Fruit fly (Drosophila melanogaster) whole organism, embryonic: Measurements from ENCODE around the gene CG13659.

Source experiments
- Atf-2 ChIP-seq: fragments of 200-800 bp; sonication (Bioruptor generic); optimal IDR thresholded peaks from 2 replicates; lab custom pipeline; 2016; ENCODE audit warnings: missing biosample characterization, missing genetic modification characterization
- Awh ChIP-seq: fragments of 200-800 bp; sonication (Bioruptor generic); IDR thresholded peaks from 2 replicates; pipeline ENCODE4, ENCODE4 v1.3.6; 2022; ENCODE audit warnings: missing biosample characterization, missing genetic modification characterization
- CG10147 ChIP-seq: fragments of 200-800 bp; sonication (Bioruptor generic); optimal IDR thresholded peaks from 2 replicates; lab custom pipeline; 2019; ENCODE audit warnings: missing biosample characterization, mild to moderate bottlenecking, missing genetic modification characterization, moderate library complexity
- CG10267 ChIP-seq: fragments of 200-800 bp; sonication (Bioruptor generic); optimal IDR thresholded peaks from 2 replicates; lab custom pipeline; 2018; ENCODE audit warnings: missing biosample characterization, mild to moderate bottlenecking, missing genetic modification characterization, moderate library complexity
- CG10431 ChIP-seq: fragments of 200-800 bp; sonication (Bioruptor generic); optimal IDR thresholded peaks from 3 replicates; lab custom pipeline; 2018; ENCODE audit warnings: missing biosample characterization, mild to moderate bottlenecking, missing genetic modification characterization
- CG11247 ChIP-seq: fragments of 200-800 bp; sonication (Bioruptor generic); IDR thresholded peaks from 2 replicates; pipeline ENCODE4 v1.3.6; 2022; ENCODE audit warnings: missing biosample characterization, missing genetic modification characterization
- CG11696 ChIP-seq: fragments of 200-800 bp; sonication (Bioruptor generic); IDR thresholded peaks from 2 replicates; pipeline ENCODE4 v1.3.6; 2022; ENCODE audit warnings: missing biosample characterization, missing genetic modification characterization
- CG14441 ChIP-seq: fragments of 200-800 bp; sonication (Bioruptor generic); IDR thresholded peaks from 2 replicates; pipeline ENCODE4 v1.3.6; 2022; ENCODE audit warnings: missing biosample characterization, missing genetic modification characterization
- CG17802 ChIP-seq: fragments of 200-800 bp; sonication (Bioruptor generic); optimal IDR thresholded peaks from 2 replicates; lab custom pipeline; 2018; ENCODE audit warnings: missing biosample characterization, mild to moderate bottlenecking, missing genetic modification characterization, moderate library complexity
- CG1792 ChIP-seq: fragments of 200-800 bp; sonication (Bioruptor generic); optimal IDR thresholded peaks from 2 replicates; lab custom pipeline; 2016; ENCODE audit warnings: missing biosample characterization, missing genetic modification characterization
- CG1832 ChIP-seq: fragments of 200-800 bp; sonication (Bioruptor generic); optimal IDR thresholded peaks from 2 replicates; lab custom pipeline; 2017; ENCODE audit warnings: missing biosample characterization, mild to moderate bottlenecking, missing genetic modification characterization, inconsistent platforms
- CG2116 ChIP-seq: fragments of 200-800 bp; sonication (Bioruptor generic); optimal IDR thresholded peaks from 3 replicates; lab custom pipeline; 2018; ENCODE audit warnings: missing biosample characterization, mild to moderate bottlenecking, missing genetic modification characterization
- CG33213 ChIP-seq: fragments of 200-800 bp; sonication (Bioruptor generic); optimal IDR thresholded peaks from 3 replicates; lab custom pipeline; 2016; ENCODE audit warnings: missing biosample characterization, missing genetic modification characterization
- CG43689 ChIP-seq: fragments of 200-800 bp; sonication (Bioruptor generic); IDR thresholded peaks from 2 replicates; pipeline ENCODE4 v1.3.6; 2022; ENCODE audit warnings: missing biosample characterization, missing genetic modification characterization
- CG6813 ChIP-seq: fragments of 200-800 bp; sonication (Bioruptor generic); optimal IDR thresholded peaks from 2 replicates; lab custom pipeline; 2017; ENCODE audit warnings: missing biosample characterization, missing genetic modification characterization, mild to moderate bottlenecking, moderate library complexity, missing genetic modification reagents
- CG9215 ChIP-seq: fragments of 200-800 bp; sonication (Bioruptor generic); IDR thresholded peaks from 2 replicates; pipeline ENCODE4 v1.3.6; 2022; ENCODE audit warnings: missing biosample characterization, missing genetic modification characterization
- CG9876 ChIP-seq: fragments of 200-800 bp; sonication (Bioruptor generic); optimal IDR thresholded peaks from 2 replicates; lab custom pipeline; 2016; ENCODE audit warnings: missing biosample characterization, missing genetic modification characterization
- CrebB ChIP-seq: fragments of 200-800 bp; sonication (Bioruptor generic); optimal IDR thresholded peaks from 3 replicates; lab custom pipeline; 2018; ENCODE audit warnings: missing biosample characterization, mild to moderate bottlenecking, missing genetic modification characterization
- D ChIP-seq, 2 experiments: fragments of 200-800 bp in 1 of 2; fragments of >200 bp in 1 of 2; sonication (Bioruptor generic) in 1 of 2; optimal IDR thresholded peaks; 2 replicates in 1 of 2; 3 replicates in 1 of 2; lab custom pipeline; 2017; ENCODE audit warnings: mild to moderate bottlenecking in 1 of 2, missing biosample characterization in 1 of 2, missing genetic modification characterization in 1 of 2, missing genetic modification reagents in 1 of 2
- Dad ChIP-seq: fragments of 200-800 bp; sonication (Bioruptor generic); optimal IDR thresholded peaks from 3 replicates; lab custom pipeline; 2016; ENCODE audit warnings: missing biosample characterization, missing genetic modification characterization
- Ets65A ChIP-seq: fragments of 200-800 bp; sonication (Bioruptor generic); peaks from one replicate; lab custom pipeline; 2016; ENCODE audit warnings: missing biosample characterization, missing genetic modification characterization
- Hmr ChIP-seq: fragments of 200-800 bp; sonication (Bioruptor generic); optimal IDR thresholded peaks from 3 replicates; lab custom pipeline; 2017; ENCODE audit warnings: mild to moderate bottlenecking, missing biosample characterization, missing genetic modification reagents, missing genetic modification characterization
- Mad ChIP-seq: fragments of 200-800 bp; sonication (Bioruptor generic); optimal IDR thresholded peaks from 2 replicates; lab custom pipeline; 2016; ENCODE audit warnings: missing biosample characterization, missing genetic modification characterization
- Med ChIP-seq: fragments of 200-800 bp; sonication (Bioruptor generic); peaks from one replicate; lab custom pipeline; 2016; ENCODE audit warnings: missing biosample characterization, missing genetic modification characterization, mild to moderate bottlenecking, inconsistent platforms, moderate library complexity
- Meics ChIP-seq: fragments of 200-800 bp; sonication (Bioruptor generic); optimal IDR thresholded peaks from 2 replicates; lab custom pipeline; 2017; ENCODE audit warnings: missing biosample characterization, mild to moderate bottlenecking, missing genetic modification characterization
- Mrtf ChIP-seq: fragments of 200-800 bp; sonication (Bioruptor generic); IDR thresholded peaks from 3 replicates; pipeline ENCODE4 v1.3.6; 2022; ENCODE audit warnings: missing biosample characterization, missing genetic modification characterization
- NFAT ChIP-seq: fragments of 200-800 bp; sonication (Bioruptor generic); IDR thresholded peaks from 2 replicates; pipeline ENCODE4 v1.3.6; 2022; ENCODE audit warnings: missing biosample characterization, missing genetic modification characterization
- Nf-YC ChIP-seq: fragments of 200-800 bp; optimal IDR thresholded peaks from 3 replicates; lab custom pipeline; 2019; ENCODE audit warnings: missing biosample characterization, mild to moderate bottlenecking, missing genetic modification characterization, moderate library complexity
- Oaz ChIP-seq: fragments of 200-800 bp; sonication (Bioruptor generic); IDR thresholded peaks from 2 replicates; pipeline ENCODE4 v1.3.6; 2022; ENCODE audit warnings: missing biosample characterization, missing genetic modification characterization
- Opbp ChIP-seq: fragments of 200-800 bp; sonication (Bioruptor generic); IDR thresholded peaks from 3 replicates; pipeline ENCODE4 v1.3.6; 2022; ENCODE audit warnings: missing biosample characterization, missing genetic modification characterization; ENCODE audit not compliant: partially characterized antibody
- PHDP ChIP-seq: fragments of 200-800 bp; sonication (Bioruptor generic); optimal IDR thresholded peaks from 3 replicates; lab custom pipeline; 2018; ENCODE audit warnings: missing biosample characterization, mild to moderate bottlenecking, missing genetic modification characterization, moderate library complexity
- Scr ChIP-seq: fragments of 200-800 bp; sonication (Bioruptor generic); IDR thresholded peaks from 2 replicates; pipeline ENCODE4 v1.3.6; 2022; ENCODE audit warnings: missing biosample characterization, missing genetic modification characterization; ENCODE audit not compliant: partially characterized antibody
- Xrp1 ChIP-seq: fragments of 200-800 bp; sonication (Bioruptor generic); IDR thresholded peaks from 2 replicates; pipeline ENCODE4 v1.3.6; 2022; ENCODE audit warnings: missing biosample characterization, missing genetic modification characterization
- al ChIP-seq: fragments of 200-800 bp; sonication (Bioruptor generic); IDR thresholded peaks from 2 replicates; pipeline ENCODE4 v1.3.6; 2022; ENCODE audit warnings: missing biosample characterization, missing genetic modification characterization
- dan ChIP-seq: fragments of 200-800 bp; sonication (Bioruptor generic); IDR thresholded peaks from 2 replicates; pipeline ENCODE4 v1.3.6; 2022; ENCODE audit warnings: missing biosample characterization, missing genetic modification characterization
- fu2 ChIP-seq: fragments of 200-800 bp; sonication (Bioruptor generic); optimal IDR thresholded peaks from 2 replicates; lab custom pipeline; 2016; ENCODE audit warnings: missing biosample characterization, missing genetic modification characterization
- gce ChIP-seq: fragments of 200-800 bp; sonication (Bioruptor generic); IDR thresholded peaks from 3 replicates; pipeline ENCODE4 v1.3.6; 2022; ENCODE audit warnings: missing biosample characterization, missing genetic modification characterization
- gcm ChIP-seq: fragments of 200-800 bp; sonication (Bioruptor generic); optimal IDR thresholded peaks from 2 replicates; lab custom pipeline; 2019; ENCODE audit warnings: missing biosample characterization, mild to moderate bottlenecking, missing genetic modification characterization, moderate library complexity
- grau ChIP-seq: fragments of 200-800 bp; optimal IDR thresholded peaks from 3 replicates; lab custom pipeline; 2019; ENCODE audit warnings: missing biosample characterization, mild to moderate bottlenecking, missing genetic modification characterization, moderate library complexity
- her ChIP-seq: fragments of 200-800 bp; sonication (Bioruptor generic); optimal IDR thresholded peaks from 2 replicates; lab custom pipeline; 2016; ENCODE audit warnings: missing biosample characterization, missing genetic modification characterization
- jumu ChIP-seq: fragments of 200-800 bp; sonication (Bioruptor generic); optimal IDR thresholded peaks from 3 replicates; lab custom pipeline; 2016; ENCODE audit warnings: missing biosample characterization, missing genetic modification characterization
- klu ChIP-seq: fragments of 200-800 bp; sonication (Bioruptor generic); IDR thresholded peaks from 2 replicates; pipeline ENCODE4 v1.3.6; 2022; ENCODE audit warnings: missing biosample characterization, missing genetic modification characterization
- lov ChIP-seq, 2 experiments: fragments of 200-800 bp in 1 of 2; fragments of >200 bp in 1 of 2; sonication (Bioruptor generic) in 1 of 2; IDR thresholded peaks in 1 of 2; optimal IDR thresholded peaks in 1 of 2; 2 replicates in 1 of 2; 3 replicates in 1 of 2; pipeline versions ENCODE4 v1.3.6 to Lab custom; 2017 to 2022; ENCODE audit warnings: missing biosample characterization in 1 of 2, missing genetic modification characterization in 1 of 2
- mld ChIP-seq: fragments of 200-800 bp; sonication (Bioruptor generic); IDR thresholded peaks from 3 replicates; pipeline ENCODE4 v1.3.6; 2022; ENCODE audit warnings: missing biosample characterization, missing genetic modification characterization; ENCODE audit not compliant: partially characterized antibody
- otp ChIP-seq: fragments of 200-800 bp; sonication (Bioruptor generic); IDR thresholded peaks from 3 replicates; pipeline ENCODE4, ENCODE4 v1.3.6; 2022; ENCODE audit warnings: missing biosample characterization, missing genetic modification characterization
- repo ChIP-seq: fragments of 200-800 bp; sonication (Bioruptor generic); optimal IDR thresholded peaks from 2 replicates; lab custom pipeline; 2016; ENCODE audit warnings: missing biosample characterization, missing genetic modification characterization
- run ChIP-seq: fragments of 200-800 bp; sonication (Bioruptor generic); optimal IDR thresholded peaks from 3 replicates; lab custom pipeline; 2018; ENCODE audit warnings: missing biosample characterization, mild to moderate bottlenecking, missing genetic modification characterization
- sima ChIP-seq: fragments of 200-800 bp; sonication (Bioruptor generic); optimal IDR thresholded peaks from 2 replicates; lab custom pipeline; 2016; ENCODE audit warnings: missing biosample characterization, missing genetic modification characterization
- sisA ChIP-seq: fragments of 200-800 bp; sonication (Bioruptor generic); IDR thresholded peaks from 2 replicates; pipeline ENCODE4 v1.3.6; 2022; ENCODE audit warnings: missing biosample characterization, missing genetic modification characterization
- so ChIP-seq: fragments of 200-800 bp; sonication (Bioruptor generic); IDR thresholded peaks from 3 replicates; pipeline ENCODE4 v1.3.6; 2022; ENCODE audit warnings: missing biosample characterization, missing genetic modification characterization
- sqz ChIP-seq: fragments of 200-800 bp; sonication (Bioruptor generic); optimal IDR thresholded peaks from 3 replicates; lab custom pipeline; 2018; ENCODE audit warnings: missing biosample characterization, mild to moderate bottlenecking, missing genetic modification characterization
- usp ChIP-seq: fragments of >200 bp; optimal IDR thresholded peaks from 2 replicates; lab custom pipeline; 2017; ENCODE audit warnings: missing biosample characterization, missing genetic modification characterization

CG13659 gene

DNA sequence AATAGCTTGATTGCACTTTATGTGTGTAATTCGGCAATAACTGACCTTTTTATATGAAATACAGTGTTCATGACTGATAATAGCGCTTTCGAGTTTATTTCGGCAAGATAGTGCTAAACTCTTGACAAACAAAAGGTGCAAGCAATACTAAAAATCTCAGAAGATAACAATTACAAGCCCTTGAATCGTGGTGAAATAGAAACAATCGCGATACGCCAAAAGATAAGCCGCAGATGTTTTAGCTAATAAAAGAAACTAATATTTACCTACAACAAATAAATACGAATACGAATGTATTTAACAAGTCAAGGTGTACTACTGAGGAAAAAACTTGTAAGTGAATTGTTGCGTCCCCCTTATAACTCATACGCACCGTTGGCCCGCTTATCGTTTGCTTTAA lies 25.4 kb upstream of the CG13659 start (continued):
- TF ChIP-seq CrebB (tag; lab: Kevin White, UChicago) (peak; percentile 60), CG9876 (GFP tag; lab: Kevin White, UChicago) (no peak), lov (optimal IDR thresholded peaks at IDR 0.05; lab: Kevin White, UChicago) (no peak), lov (GFP tag; IDR thresholded peaks at IDR 0.05; lab: Robert Waterston, UW) (no peak), CG10431 (GFP tag; lab: Kevin White, UChicago) (no peak), CG43689 (GFP tag; lab: Robert Waterston, UW) (no peak), gcm (no peak), Xrp1 (GFP tag; lab: Robert Waterston, UW) (no peak), CG1832 (GFP tag; lab: Kevin White, UChicago) (no peak), repo (GFP tag; lab: Kevin White, UChicago) (no peak), fu2 (GFP tag; lab: Kevin White, UChicago) (no peak), Hmr (GFP tag; lab: Kevin White, UChicago) (peak; percentile 75), CG33213 (GFP tag; lab: Kevin White, UChicago) (no peak), Mad (GFP tag; lab: Kevin White, UChicago) (no peak), Oaz (GFP tag; lab: Robert Waterston, UW) (no peak), grau (peak; percentile 15), CG17802 (no peak), sisA (GFP tag; lab: Robert Waterston, UW) (no peak), run (tag; lab: Kevin White, UChicago) (no peak), CG1792 (no peak), CG14441 (GFP tag; lab: Robert Waterston, UW) (no peak; the same call in 1 of the 2 replicates), gce (GFP tag; lab: Robert Waterston, UW) (no peak), CG11696 (GFP tag; lab: Robert Waterston, UW) (no peak), Mrtf (no peak), Meics (GFP tag; lab: Kevin White, UChicago) (peak; percentile 60), Atf-2 (GFP tag; lab: Kevin White, UChicago) (no peak), Nf-YC (tag; lab: Kevin White, UChicago) (peak; percentile 32), CG6813 (GFP tag; lab: Kevin White, UChicago) (peak; percentile 25), CG11247 (GFP tag; lab: Robert Waterston, UW) (no peak), so (GFP tag; lab: Robert Waterston, UW) (no peak), CG9215 (no peak), NFAT (GFP tag; lab: Robert Waterston, UW) (no peak), sqz (GFP tag; lab: Kevin White, UChicago) (no peak), al (GFP tag; lab: Robert Waterston, UW) (no peak), usp (GFP tag; lab: Kevin White, UChicago) (no peak), otp (GFP tag; lab: Robert Waterston, UW) (no peak), CG10267 (tag; lab: Kevin White, UChicago) (no peak), CG2116 (GFP tag; lab: Kevin White, UChicago) (no peak), Med (GFP tag; lab: Kevin White, UChicago) (peak; percentile 67), mld (GFP tag; lab: Robert Waterston, UW) (no peak), Opbp (no peak), D (optimal IDR thresholded peaks at IDR 0.05; lab: Kevin White, UChicago) (no peak), D (GFP tag; optimal IDR thresholded peaks at IDR 0.05; lab: Kevin White, UChicago) (no peak), Scr (no peak), Awh (GFP tag; lab: Robert Waterston, UW) (no peak), Ets65A (GFP tag; lab: Kevin White, UChicago) (peak; percentile 29), dan (GFP tag; lab: Robert Waterston, UW) (no peak), jumu (GFP tag; lab: Kevin White, UChicago) (no peak), her (GFP tag; lab: Kevin White, UChicago) (no peak), CG10147 (peak; percentile 59), klu (GFP tag; lab: Robert Waterston, UW) (no peak), Dad (GFP tag; lab: Kevin White, UChicago) (no peak), sima (no peak), PHDP (peak; percentile 71)
